Fruit fly (Drosophila melanogaster) S2 (cell line): ENCODE measurements around the gene w-cup.

Experiments used
- CG8478 ChIP-seq: fragments of >200 bp; optimal IDR thresholded peaks from 2 replicates; lab custom pipeline; 2018
- CTCF ChIP-seq, 2 experiments: fragments of >200 bp; optimal IDR thresholded peaks; 2 replicates each; lab custom pipeline; 2018

The w-cup gene

DNA sequence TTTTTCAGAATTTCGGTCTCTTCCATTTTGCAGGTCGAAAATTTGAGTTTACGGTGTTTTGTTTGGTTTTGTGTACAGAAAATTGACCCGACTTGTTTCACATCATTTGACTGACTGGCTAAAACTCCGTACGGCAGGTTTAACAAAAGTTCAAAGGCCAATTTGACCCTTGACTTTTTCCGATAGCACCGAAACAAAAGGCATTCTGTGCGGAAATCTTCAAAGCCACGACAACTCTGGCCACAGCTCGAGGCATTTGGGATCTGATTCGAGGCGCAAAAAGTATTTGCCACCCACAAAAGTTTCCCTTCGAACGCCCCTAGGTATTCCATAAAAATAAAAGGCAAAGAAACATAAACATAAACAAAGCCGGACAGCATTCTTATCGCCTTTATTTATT lies at the start of gene w-cup:
Gene w-cup, minus strand, starts transcription at position 101 of the 400 bp plus-strand sequence.
- TF ChIP-seq CG8478, result no peak
- TF ChIP-seq CTCF (optimal IDR thresholded peaks at IDR 0.05; lab: Kevin White, UChicago), result no peak

DNA sequence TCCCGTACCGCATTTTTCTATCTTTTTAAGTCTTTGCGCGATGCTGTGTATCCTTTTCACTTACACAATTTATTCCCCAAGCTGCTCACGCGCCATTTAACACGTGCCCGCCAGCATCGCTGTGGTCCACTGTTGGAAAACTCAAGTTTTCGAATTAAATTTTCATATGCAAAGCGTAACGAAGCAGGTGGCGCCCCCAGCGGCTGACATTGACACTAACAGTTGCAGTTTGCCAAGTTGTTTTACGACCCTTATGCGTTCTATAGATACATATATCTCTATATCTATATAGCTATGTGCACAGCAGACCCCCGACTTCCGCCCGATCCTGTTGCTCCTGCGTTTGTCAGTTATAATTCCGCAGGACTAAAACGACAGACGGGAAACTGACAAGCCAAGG lies 48.3 kb upstream of the w-cup start:
- no peak for TF ChIP-seq CG8478
- peak; percentile 75 to 76 for TF ChIP-seq CTCF (optimal IDR thresholded peaks at IDR 0.05; lab: Kevin White, UChicago)

DNA sequence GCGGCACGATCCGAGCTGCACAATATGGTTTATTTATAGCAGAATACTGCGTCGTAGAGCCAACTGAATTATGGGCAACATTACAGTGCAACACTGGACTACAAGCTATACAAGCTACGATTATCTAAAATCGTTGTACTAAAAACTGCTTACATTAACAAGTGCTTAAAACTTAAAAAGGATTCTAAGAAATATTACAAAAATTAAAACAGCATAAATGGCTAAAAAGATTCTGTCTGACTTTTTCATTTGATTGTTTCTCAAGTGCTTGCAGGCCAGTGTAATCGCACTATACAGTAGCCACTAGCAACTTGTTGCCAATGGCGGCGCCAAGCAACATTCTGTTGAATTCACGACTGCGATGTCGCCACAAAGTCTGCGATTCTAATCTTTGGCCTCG lies 39.2 kb upstream of the w-cup start:
- no peak for TF ChIP-seq CTCF (optimal IDR thresholded peaks at IDR 0.05; lab: Kevin White, UChicago)
- TF ChIP-seq CG8478, result no peak

DNA sequence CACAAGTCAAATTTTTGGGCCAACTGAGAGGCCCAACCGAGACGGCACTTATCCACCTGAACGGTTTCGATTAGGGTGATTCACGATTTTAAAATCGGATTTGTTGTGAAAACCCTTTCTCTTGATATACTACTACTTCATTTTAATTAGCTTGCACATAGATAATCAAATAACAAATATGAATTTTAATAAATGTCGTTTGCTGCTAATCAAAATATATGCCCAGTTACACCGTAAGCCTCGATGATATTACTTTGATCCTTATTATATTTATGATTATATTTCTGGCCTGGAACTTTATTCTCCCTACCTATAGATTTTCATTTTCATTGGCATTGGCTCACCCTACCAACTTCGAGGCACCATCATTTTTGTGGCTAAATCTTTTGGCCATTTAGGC lies 38.3 kb upstream of the w-cup start:
- no peak for TF ChIP-seq CG8478

DNA sequence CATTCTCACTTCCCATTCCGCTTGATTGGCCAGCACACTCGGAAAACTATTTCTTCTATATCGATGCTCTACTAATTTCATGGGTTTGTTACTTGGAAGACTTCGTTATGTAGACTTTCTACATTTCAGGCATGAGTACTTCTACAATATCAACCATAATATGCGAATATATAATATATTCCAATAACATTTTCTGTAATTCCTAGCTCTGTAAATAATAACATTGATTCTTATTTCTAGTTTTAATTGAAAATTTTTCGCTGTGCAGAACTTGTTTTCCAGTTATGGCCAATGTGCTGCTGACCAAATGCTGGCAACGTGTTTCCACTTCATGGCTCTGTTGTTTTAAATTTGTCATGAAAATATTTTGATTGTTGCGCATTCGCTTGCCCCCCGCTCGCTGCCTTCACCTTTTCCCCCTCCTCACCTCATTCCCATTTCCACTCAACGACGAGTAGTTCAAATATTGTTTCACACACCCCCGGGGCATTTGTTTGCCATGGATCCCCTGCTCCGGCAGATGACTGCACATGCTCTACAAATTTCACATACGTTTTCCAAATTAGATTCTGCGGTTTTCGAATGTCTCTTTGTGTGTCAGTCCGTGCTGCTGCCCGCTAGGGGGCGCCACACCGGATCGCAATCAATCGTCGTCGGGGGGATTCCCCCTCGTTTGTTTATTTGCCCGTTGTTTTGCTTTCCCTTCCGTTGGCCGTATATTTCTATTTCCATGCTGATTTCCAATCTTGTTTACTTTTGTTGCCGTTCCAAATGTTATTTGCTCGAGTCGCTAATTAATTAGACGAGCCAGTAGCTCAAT lies 37.3 kb upstream of the w-cup start:
- no peak for TF ChIP-seq CG8478
- peak; percentile 86 to 87 for TF ChIP-seq CTCF (optimal IDR thresholded peaks at IDR 0.05; lab: Kevin White, UChicago)

DNA sequence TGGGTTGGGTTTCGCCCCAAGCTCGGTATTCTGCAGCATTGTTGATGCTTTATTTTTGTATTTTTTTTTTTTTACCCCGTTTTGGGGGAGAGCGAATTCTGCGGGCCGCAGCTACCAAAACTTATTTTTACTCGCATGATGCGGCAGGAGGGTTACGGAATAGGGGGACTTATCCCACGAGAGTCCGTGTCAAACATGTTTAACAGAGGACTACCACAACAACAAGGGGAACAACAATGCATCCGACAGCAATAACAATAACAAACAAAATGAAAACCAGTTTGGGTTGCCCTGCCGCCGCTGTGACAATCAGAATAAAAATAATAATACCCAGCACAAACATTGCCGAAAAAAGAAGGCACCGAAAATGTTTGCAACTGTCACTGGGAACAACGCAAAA lies 35.5 kb upstream of the w-cup start:
- TF ChIP-seq CTCF (optimal IDR thresholded peaks at IDR 0.05; lab: Kevin White, UChicago) (no peak), CG8478 (no peak)

DNA sequence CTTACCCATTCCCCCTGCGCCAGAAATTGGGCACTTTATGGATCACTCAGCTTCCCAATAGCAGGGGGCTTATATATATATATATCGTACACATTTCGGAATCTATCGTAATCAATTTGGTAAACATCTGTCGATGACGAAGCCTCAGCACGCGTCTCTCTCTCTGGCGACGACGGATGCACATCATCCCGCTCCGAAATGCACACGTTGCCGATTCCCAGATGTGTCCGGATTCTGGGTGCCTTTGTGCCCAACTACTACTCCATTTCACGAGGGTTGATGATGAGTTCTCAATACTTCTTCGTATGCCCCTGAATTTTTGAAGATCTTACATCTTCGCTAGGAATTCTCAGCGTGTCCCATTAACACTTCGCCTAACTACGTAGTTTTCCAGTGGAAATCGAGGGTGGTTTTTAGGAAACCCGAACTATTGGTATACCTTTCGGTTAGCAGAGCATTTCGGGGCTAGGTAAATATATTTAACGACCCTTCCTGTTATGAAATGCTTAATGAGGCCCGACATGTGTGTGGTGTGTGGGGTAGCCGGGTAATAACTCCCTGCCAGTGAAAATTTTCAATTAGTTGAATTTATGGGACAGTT lies 31.2 kb upstream of the w-cup start:
- TF ChIP-seq CTCF (optimal IDR thresholded peaks at IDR 0.05; lab: Kevin White, UChicago) (no peak), CG8478 (no peak)

DNA sequence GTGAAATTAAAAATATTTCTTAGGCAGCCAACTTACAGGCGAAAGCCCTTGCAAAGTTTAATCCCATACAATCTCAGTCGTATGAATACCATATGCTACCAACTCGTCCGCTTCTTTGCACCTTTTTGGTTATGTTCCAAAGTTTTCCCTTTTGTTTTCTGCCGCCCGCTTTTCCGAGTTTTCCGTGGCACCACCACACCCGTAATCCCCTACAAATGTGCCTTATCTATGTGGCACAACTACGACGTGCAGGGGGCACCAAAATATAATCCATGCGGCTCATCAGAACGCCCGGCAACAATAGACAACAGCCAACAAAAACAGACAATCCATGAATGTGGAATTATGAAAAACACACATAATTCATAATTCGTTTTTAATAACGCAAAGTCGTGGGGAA lies 30.1 kb upstream of the w-cup start:
- TF ChIP-seq CG8478 (no peak), CTCF (optimal IDR thresholded peaks at IDR 0.05; lab: Kevin White, UChicago) (no peak)

DNA sequence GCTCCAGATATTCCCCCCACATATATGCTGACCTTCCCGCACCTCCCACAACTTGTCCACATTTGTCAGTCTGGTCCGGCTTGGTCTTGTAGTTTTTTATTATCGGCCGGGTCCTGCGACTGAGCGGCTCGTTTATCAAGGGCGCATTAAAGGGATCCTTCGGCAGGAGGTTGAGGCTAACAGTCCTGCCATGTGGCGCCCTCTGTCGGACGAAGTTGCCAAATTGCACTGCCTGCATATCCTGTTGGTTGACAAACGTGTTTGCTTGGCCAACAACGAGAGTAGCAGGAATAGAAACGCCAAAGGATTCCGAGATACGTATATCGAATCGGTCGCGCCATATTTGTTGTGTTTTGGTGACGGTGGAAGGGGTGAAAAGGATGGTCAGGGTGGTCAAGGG lies 26.0 kb upstream of the w-cup start:
- peak; percentile 75 to 89 for TF ChIP-seq CTCF (optimal IDR thresholded peaks at IDR 0.05; lab: Kevin White, UChicago)
- TF ChIP-seq CG8478, result no peak

DNA sequence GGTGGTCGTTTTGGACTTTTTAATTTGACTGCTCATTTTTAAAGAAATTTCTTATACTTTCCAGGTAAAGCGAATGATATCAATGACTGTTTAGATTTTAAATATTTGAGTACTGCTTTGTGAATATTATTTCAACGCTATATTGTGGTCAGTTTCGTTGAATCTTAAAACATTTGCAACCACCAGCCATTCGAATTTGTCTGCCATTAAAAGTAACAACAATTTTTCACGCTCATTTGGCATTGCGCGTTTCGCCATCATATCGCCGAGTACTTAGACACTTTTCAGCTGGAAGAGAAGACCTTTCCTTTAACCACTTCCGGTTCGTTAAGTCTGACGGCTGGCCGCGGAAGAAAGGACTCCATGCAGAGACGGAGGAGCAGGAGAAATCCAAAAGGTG lies 4.0 kb upstream of the w-cup start, which contains the start of gene CG34161:
Gene CG34161, minus strand, starts transcription at position 101 of the 400 bp plus-strand sequence.
- no peak for TF ChIP-seq CTCF (optimal IDR thresholded peaks at IDR 0.05; lab: Kevin White, UChicago)

DNA sequence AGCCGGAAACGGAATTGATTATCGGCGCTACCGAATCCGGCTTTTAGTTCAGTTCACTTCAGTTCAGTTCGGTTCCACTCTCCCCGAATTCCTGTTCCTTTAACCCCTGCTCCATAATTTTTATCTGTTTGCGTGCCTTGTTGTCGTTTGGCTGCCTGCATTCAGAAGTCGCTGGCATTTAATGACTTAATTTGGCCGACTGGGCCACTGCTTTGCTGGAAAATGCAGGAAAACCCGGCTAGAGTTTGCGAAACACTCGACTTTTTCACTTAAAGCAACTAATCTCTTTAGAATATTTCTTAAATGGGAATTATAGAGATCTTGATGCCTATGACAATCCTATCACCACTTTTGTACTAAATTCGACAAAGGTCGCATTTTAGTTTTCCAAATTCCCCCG lies 1.9 kb upstream of the w-cup start, which contains the start of gene CG34160:
Gene CG34160, plus strand, starts transcription at position 301 of the 400 bp plus-strand sequence.
- TF ChIP-seq CTCF (optimal IDR thresholded peaks at IDR 0.05; lab: Kevin White, UChicago) (no peak), CG8478 (no peak)

DNA sequence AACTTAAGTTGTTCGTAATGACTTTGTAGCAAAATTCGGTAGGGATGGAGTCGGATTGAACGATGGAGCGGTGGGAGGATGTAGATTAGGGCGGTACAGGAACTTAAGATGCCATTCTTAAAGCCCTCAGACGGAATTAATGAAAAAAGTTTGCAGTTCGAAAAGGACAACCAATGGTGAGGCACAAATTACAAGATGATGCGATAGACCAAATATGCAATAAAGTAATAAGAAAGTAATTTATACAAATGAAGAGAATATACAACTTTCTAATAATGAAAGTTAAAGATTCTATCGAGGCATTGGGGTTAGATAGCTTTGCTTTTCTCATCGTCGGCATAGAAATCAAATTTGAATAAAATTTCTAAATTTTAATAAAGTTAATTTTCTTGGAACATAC lies 10.6 kb downstream of the w-cup start, which contains the start of gene CG6138:
Gene CG6138, plus strand, starts transcription at position 301 of the 400 bp plus-strand sequence.
- no peak for TF ChIP-seq CG8478
- TF ChIP-seq CTCF (optimal IDR thresholded peaks at IDR 0.05; lab: Kevin White, UChicago), result no peak

DNA sequence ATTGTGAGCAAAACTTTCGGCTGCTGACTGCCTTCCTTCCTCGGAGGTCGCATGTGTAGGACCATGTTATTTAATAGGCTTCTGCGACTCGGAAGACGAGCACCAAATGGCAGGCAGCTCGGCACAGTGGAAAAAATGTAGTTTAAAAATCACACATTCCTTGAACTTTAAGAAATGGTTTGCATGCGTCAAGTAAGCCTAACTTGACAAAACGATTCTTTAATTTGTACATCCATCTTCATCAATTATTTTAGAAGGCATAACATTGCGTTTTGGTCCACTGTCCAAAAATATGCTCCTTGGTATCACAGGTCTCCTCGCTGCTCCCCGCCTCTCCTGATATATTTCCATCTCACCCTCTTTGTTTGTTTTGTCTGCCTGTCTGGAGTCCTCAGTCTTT lies 11.9 kb downstream of the w-cup start:
- TF ChIP-seq CG8478, result no peak
- no peak for TF ChIP-seq CTCF (optimal IDR thresholded peaks at IDR 0.05; lab: Kevin White, UChicago)

DNA sequence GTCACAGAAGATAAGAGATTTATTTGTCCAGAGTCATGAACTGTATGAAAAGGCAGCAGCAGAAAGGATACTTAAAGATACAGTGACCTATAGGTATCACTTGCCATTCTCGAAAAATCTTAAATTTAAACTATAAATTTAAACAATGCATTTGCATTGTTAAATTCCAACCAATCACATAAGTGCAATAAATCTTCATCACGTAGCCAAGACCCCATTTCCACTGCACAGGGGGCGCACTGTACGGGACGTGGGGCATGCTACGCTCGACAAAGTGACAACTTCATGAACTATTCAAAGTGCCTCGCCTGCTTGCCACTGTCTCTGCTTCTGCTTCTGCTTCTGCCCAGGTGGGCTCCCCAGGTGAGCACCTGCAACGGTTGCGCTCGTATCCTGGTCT lies 22.3 kb downstream of the w-cup start:
- TF ChIP-seq CG8478 (no peak), CTCF (optimal IDR thresholded peaks at IDR 0.05; lab: Kevin White, UChicago) (no peak)

DNA sequence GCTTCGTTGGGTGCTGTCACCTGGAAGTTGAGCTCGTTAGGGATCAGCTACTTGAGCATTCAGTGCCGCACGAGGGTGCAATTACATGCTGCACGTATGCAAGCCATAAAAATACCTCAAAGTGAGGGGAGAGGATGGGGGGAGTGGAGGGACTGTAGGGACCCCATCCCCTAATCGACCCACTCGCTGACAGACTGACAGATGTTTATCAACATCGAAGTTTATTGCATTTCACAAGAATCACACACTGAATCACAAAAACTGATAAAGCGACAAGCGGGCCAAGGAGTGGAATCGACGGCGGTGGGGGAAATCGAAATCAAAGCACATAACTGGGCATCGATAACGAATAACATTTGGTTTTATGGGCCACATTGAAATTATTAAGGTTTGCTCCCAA lies 22.9 kb downstream of the w-cup start:
- TF ChIP-seq CG8478 (no peak), CTCF (optimal IDR thresholded peaks at IDR 0.05; lab: Kevin White, UChicago) (no peak)

DNA sequence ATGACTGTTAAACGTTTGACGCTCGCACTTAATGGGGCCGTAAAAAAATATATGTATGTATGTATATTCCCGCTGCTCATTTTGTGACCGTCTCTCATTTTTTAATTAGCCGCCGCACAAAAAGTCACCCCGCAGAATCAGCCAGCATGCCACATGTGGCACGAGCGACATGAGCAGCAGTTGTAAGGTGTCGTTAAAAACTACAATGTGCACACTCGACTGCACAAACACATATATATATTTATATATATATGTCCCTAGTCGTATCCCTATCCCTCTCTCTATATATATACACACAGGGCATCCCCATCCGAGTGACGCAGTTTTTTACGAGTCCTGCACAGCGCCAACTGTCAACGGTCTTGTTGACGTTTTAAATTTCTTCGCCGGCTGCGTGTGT lies 23.9 kb downstream of the w-cup start:
- TF ChIP-seq CTCF (optimal IDR thresholded peaks at IDR 0.05; lab: Kevin White, UChicago) (no peak), CG8478 (no peak)
